Worm (Caenorhabditis elegans) whole organism, early embryonic: ENCODE measurements around the gene daf-37.

Source experiments
- F13C5.2 ChIP-seq: sonication (generic microtip); optimal IDR thresholded peaks from 2 replicates; lab custom pipeline; 2017; ENCODE audit warnings: mild to moderate bottlenecking, missing genetic modification characterization, inconsistent platforms, missing compliant biosample characterization
- ama-1 ChIP-seq: fragments of 150-350 bp; optimal IDR thresholded peaks from 2 replicates; lab custom pipeline; 2014
- flt-1 ChIP-seq: fragments of 200-800 bp; sonication (Bioruptor generic); IDR thresholded peaks from 2 replicates; pipeline ENCODE4 v1.3.6; 2022; ENCODE audit warnings: missing genetic modification characterization, missing compliant biosample characterization
- sea-1 ChIP-seq: fragments of 200-800 bp; sonication (Bioruptor generic); conservative IDR thresholded peaks from 2 replicates; pipeline ENCODE4 v1.3.6; 2022; ENCODE audit warnings: missing genetic modification characterization, missing compliant biosample characterization

DNA sequence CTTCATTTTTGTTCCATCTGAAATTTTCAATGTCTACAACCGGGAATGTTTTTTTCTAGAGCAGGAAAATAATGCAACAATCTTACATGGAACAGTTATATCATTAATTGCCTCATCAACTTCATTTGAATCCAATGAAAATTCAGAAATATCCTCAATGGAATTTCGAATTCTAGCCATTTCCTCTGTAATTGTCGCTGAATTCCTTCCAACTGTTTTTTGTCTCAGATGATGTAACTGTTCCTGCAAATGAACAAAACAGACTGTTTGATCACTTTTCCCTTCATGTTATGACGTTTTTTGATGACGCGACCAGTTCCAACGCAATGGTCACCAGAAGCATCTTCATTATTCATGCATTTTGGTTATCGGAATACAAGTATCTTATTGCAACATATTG lies 13.5 kb upstream of the daf-37 start:
- TF ChIP-seq ama-1 (no peak), sea-1 (no peak), F13C5.2 (tag; lab: Kevin White, UChicago) (no peak), flt-1 (no peak)
